Fruit fly (Drosophila melanogaster): ENCODE measurements around the gene Vha26.

Vha26 gene

DNA sequence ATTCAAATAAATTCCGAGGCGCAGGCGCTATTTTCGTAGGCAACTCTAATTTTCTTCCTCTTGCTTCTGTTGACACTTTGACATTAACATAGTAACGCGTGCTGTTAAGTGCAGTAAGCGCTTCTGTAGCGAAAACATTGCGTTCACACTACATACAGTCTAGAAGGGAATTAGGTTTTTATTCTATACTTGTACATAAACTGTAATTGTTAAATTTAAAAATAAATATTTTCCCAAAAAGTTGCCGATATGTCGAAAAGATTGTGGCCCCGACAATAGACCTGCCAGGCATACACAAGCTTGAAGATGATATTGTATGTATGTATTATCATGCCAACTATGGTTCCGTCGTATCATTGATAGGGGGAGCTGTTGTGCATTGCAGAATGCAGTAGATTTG, 14.9 kb downstream of the Vha26 start, which contains the start of gene asl (continued):
- peak; percentile 60 for TF ChIP-seq HLH54F (GFP tag; optimal IDR thresholded peaks at IDR 0.05)
- 0 out of 2 replicates have a peak, but pooled peaks have one; percentile 21 for TF ChIP-seq ap (GFP tag; IDR thresholded peaks at IDR 0.05)
- TF ChIP-seq unpg (GFP tag; optimal IDR thresholded peaks at IDR 0.05), result peak; percentile 72
- peak; percentile 41 for TF ChIP-seq CG9727 (GFP tag; optimal IDR thresholded peaks at IDR 0.05)
- peak; percentile 35 for TF ChIP-seq fd102C (GFP tag; optimal IDR thresholded peaks at IDR 0.05)
- TF ChIP-seq NC2β (GFP tag; optimal IDR thresholded peaks at IDR 0.05), result peak; percentile 55
- no peak for TF ChIP-seq grn (GFP tag; optimal IDR thresholded peaks at IDR 0.05)
- peak; percentile 34 for TF ChIP-seq Mes4 (GFP tag; optimal IDR thresholded peaks at IDR 0.05)
- TF ChIP-seq caup (GFP tag; optimal IDR thresholded peaks at IDR 0.05; ENCODE audit: severe bottlenecking), result peak; percentile 54
- peak; percentile 68 for TF ChIP-seq zen (tag; optimal IDR thresholded peaks at IDR 0.05)
- TF ChIP-seq chif (GFP tag; optimal IDR thresholded peaks at IDR 0.05), result peak; percentile 8 to 59
- TF ChIP-seq yki (optimal IDR thresholded peaks at IDR 0.05), result no peak
- TF ChIP-seq lilli (GFP tag; optimal IDR thresholded peaks at IDR 0.05), result peak; percentile 76
- no peak for TF ChIP-seq Sox100B (GFP tag; optimal IDR thresholded peaks at IDR 0.05)
- TF ChIP-seq nom (GFP tag; optimal IDR thresholded peaks at IDR 0.05), result peak; percentile 48
- peak; percentile 10 for TF ChIP-seq zf30C (GFP tag; optimal IDR thresholded peaks at IDR 0.05)
- TF ChIP-seq CG13775 (GFP tag; optimal IDR thresholded peaks at IDR 0.05), result peak; percentile 61
- peak; percentile 64 for TF ChIP-seq sug (tag; optimal IDR thresholded peaks at IDR 0.05)
- peak; percentile 63 for TF ChIP-seq CG18764 (GFP tag; optimal IDR thresholded peaks at IDR 0.05)
- TF ChIP-seq CG6765 (GFP tag; optimal IDR thresholded peaks at IDR 0.05), result peak; percentile 5
- TF ChIP-seq dpn (GFP tag; optimal IDR thresholded peaks at IDR 0.05), result peak; percentile 56 to 65
- peak; percentile 26 for TF ChIP-seq Spps (tag; optimal IDR thresholded peaks at IDR 0.05)
- TF ChIP-seq CG11085 (GFP tag; IDR thresholded peaks at IDR 0.05), result peak; percentile 54; the same call in 1 of the 2 replicates
- no peak for TF ChIP-seq nau (GFP tag; optimal IDR thresholded peaks at IDR 0.05)
- peak; percentile 49 for TF ChIP-seq CG1233 (GFP tag; optimal IDR thresholded peaks at IDR 0.05)
- no peak for TF ChIP-seq tap (tag; optimal IDR thresholded peaks at IDR 0.05)
- TF ChIP-seq Dip2 (GFP tag; IDR thresholded peaks at IDR 0.05), result no peak
- peak; percentile 44 for TF ChIP-seq Myb (GFP tag; optimal IDR thresholded peaks at IDR 0.05)
- TF ChIP-seq wdn (GFP tag; IDR thresholded peaks at IDR 0.05), result no peak
- peak; percentile 52 for TF ChIP-seq CG13296 (GFP tag; optimal IDR thresholded peaks at IDR 0.05)
- TF ChIP-seq CG12104 (GFP tag; optimal IDR thresholded peaks at IDR 0.05), result peak; percentile 40
- no peak for TF ChIP-seq vnd (GFP tag; IDR thresholded peaks at IDR 0.05; ENCODE audit: partially characterized antibody)
- TF ChIP-seq Dp (GFP tag; optimal IDR thresholded peaks at IDR 0.05), result peak; percentile 84
- peak; percentile 72 for TF ChIP-seq stwl (tag; optimal IDR thresholded peaks at IDR 0.05)
- peak in 1 of 2 experiments; percentile 41 for TF ChIP-seq crp (GFP tag; optimal IDR thresholded peaks at IDR 0.05)
- TF ChIP-seq HLHmδ (GFP tag; optimal IDR thresholded peaks at IDR 0.05), result no peak
- no peak for TF ChIP-seq ftz-f1 (GFP tag; optimal IDR thresholded peaks at IDR 0.05)
- TF ChIP-seq chn (GFP tag; optimal IDR thresholded peaks at IDR 0.05), result peak; percentile 76
- TF ChIP-seq kay (GFP tag; optimal IDR thresholded peaks at IDR 0.05), result no peak
- TF ChIP-seq pum (GFP tag; optimal IDR thresholded peaks at IDR 0.05), result peak; percentile 33
- no peak for TF ChIP-seq ERR (GFP tag; optimal IDR thresholded peaks at IDR 0.05)
- TF ChIP-seq CG17802 (tag; optimal IDR thresholded peaks at IDR 0.05), result peak; percentile 90
- TF ChIP-seq mld (GFP tag; IDR thresholded peaks at IDR 0.05; ENCODE audit: partially characterized antibody), result no peak
- TF ChIP-seq CG9876 (GFP tag; optimal IDR thresholded peaks at IDR 0.05), result peak; percentile 19
- TF ChIP-seq Bdp1 (GFP tag; optimal IDR thresholded peaks at IDR 0.05), result peak; percentile 32
- no peak for TF ChIP-seq Jarid2 (GFP tag; optimal IDR thresholded peaks at IDR 0.05)
- no peak for TF ChIP-seq p53 (GFP tag; optimal IDR thresholded peaks at IDR 0.05)
- TF ChIP-seq prd (optimal IDR thresholded peaks at IDR 0.05), result no peak
- peak; percentile 39; the same call in 1 of the 3 replicates for TF ChIP-seq prd (GFP tag; IDR thresholded peaks at IDR 0.05)
- peak; percentile 88 for TF ChIP-seq CG12659 (GFP tag; optimal IDR thresholded peaks at IDR 0.05)
- no peak for TF ChIP-seq CG6854 (GFP tag; optimal IDR thresholded peaks at IDR 0.05)

All from whole organism, embryonic.